Fruit fly (Drosophila melanogaster): ENCODE results near the gene qin.

DNA sequence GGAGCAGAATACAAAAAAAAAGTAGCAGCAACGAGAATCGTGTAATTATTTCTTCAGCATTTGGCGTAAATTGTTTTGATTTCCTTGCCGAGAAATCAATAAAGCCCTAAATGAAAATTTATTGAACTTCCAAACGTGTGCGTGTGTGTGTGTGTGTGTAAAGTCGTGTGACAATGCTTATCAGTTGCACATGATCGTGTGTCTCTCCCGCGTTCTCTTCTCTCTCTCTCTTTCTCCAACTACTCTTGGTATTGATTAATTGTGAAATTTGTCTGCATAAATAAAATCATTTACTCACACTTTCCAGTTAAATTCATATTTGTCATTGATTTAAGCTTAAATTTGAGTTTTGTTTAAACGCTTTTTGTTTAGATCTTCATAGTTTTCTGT, 6.3 kb upstream of the qin start:
- TF ChIP-seq Dif (GFP tag; optimal IDR thresholded peaks at IDR 0.05; ENCODE audit: partially characterized antibody) = no peak
- TF ChIP-seq Hnf4 (GFP tag; optimal IDR thresholded peaks at IDR 0.05) = no peak
- no peak for TF ChIP-seq jim (GFP tag; optimal IDR thresholded peaks at IDR 0.05)
- TF ChIP-seq Jra (GFP tag; optimal IDR thresholded peaks at IDR 0.05) = no peak
- TF ChIP-seq sage (GFP tag; optimal IDR thresholded peaks at IDR 0.05) = no peak
- no peak for TF ChIP-seq Abd-B (GFP tag; optimal IDR thresholded peaks at IDR 0.05)
